Worm (Caenorhabditis elegans) whole organism, L1 larva: ENCODE results near the gene Y32G9A.5.

Experiments
- C04F5.9 ChIP-seq: sonication (generic microtip); optimal IDR thresholded peaks from 2 replicates; lab custom pipeline; 2016; ENCODE audit warnings: missing genetic modification characterization, missing compliant biosample characterization
- C16A3.4 ChIP-seq: fragments of 150-350 bp; optimal IDR thresholded peaks from 2 replicates; lab custom pipeline; 2014; ENCODE audit warnings: missing biosample characterization, missing genetic modification characterization
- F16B12.6 ChIP-seq: fragments of 150-350 bp; optimal IDR thresholded peaks from 2 replicates; lab custom pipeline; 2014; ENCODE audit warnings: missing biosample characterization, missing genetic modification characterization
- Y116A8C.19 ChIP-seq: sonication (generic microtip); optimal IDR thresholded peaks from 2 replicates; lab custom pipeline; 2016; ENCODE audit warnings: missing compliant biosample characterization, missing genetic modification characterization, borderline replicate concordance
- alr-1 ChIP-seq: fragments of 200-800 bp; sonication (Bioruptor generic); optimal IDR thresholded peaks from 2 replicates; lab custom pipeline; 2018; ENCODE audit warnings: borderline replicate concordance, mild to moderate bottlenecking, missing genetic modification characterization, missing compliant biosample characterization
- aly-2 ChIP-seq: fragments of 150-350 bp; optimal IDR thresholded peaks from 2 replicates; lab custom pipeline; 2014; ENCODE audit warnings: missing biosample characterization, missing genetic modification characterization
- ama-1 ChIP-seq: fragments of 150-350 bp; optimal IDR thresholded peaks from 2 replicates; lab custom pipeline; 2014
- ceh-8 ChIP-seq: fragments of 200-800 bp; sonication (Bioruptor generic); optimal IDR thresholded peaks from 2 replicates; lab custom pipeline; 2018; ENCODE audit warnings: mild to moderate bottlenecking, missing genetic modification characterization, moderate library complexity, missing compliant biosample characterization
- ceh-82 ChIP-seq, 3 experiments: fragments of 150-350 bp in 1 of 3; sonication (generic microtip) in 2 of 3; optimal IDR thresholded peaks; 2 replicates each; lab custom pipeline; 2014 to 2017; ENCODE audit warnings: missing biosample characterization in 3 of 3, missing genetic modification characterization in 3 of 3
- ceh-90 ChIP-seq: sonication (generic microtip); optimal IDR thresholded peaks from 2 replicates; lab custom pipeline; 2016; ENCODE audit warnings: missing genetic modification characterization, missing compliant biosample characterization
- ces-1 ChIP-seq: fragments of 150-350 bp; optimal IDR thresholded peaks from 2 replicates; lab custom pipeline; 2014; ENCODE audit warnings: missing biosample characterization, missing genetic modification reagents, missing genetic modification characterization
- dpl-1 ChIP-seq, 3 experiments: fragments of 150-350 bp in 2 of 3; sonication (generic microtip) in 1 of 3; optimal IDR thresholded peaks; 2 replicates each; lab custom pipeline; 2014 to 2017; ENCODE audit warnings: missing biosample characterization in 3 of 3, missing genetic modification characterization in 3 of 3, missing genetic modification reagents in 3 of 3
- efl-1 ChIP-seq, 4 experiments: fragments of 150-350 bp; optimal IDR thresholded peaks in 3 of 4; peaks in 1 of 4; 1 replicate in 1 of 4; 2 replicates in 3 of 4; lab custom pipeline; 2014; ENCODE audit warnings: missing biosample characterization in 2 of 4, missing genetic modification characterization in 2 of 4, missing genetic modification reagents in 2 of 4
- efl-3 ChIP-seq: fragments of 200-800 bp; sonication (Bioruptor generic); optimal IDR thresholded peaks from 2 replicates; lab custom pipeline; 2018; ENCODE audit warnings: mild to moderate bottlenecking, missing genetic modification characterization, missing compliant biosample characterization
- egl-13 ChIP-seq: sonication (generic microtip); optimal IDR thresholded peaks from 2 replicates; lab custom pipeline; 2016; ENCODE audit warnings: missing genotype, missing genetic modification reagents, missing genetic modification characterization, missing compliant biosample characterization
- elt-2 ChIP-seq: sonication (generic microtip); optimal IDR thresholded peaks from 2 replicates; lab custom pipeline; 2016; ENCODE audit warnings: missing genetic modification characterization, mild to moderate bottlenecking, inconsistent platforms, missing compliant biosample characterization, missing genetic modification reagents
- ets-5 ChIP-seq: fragments of 200-800 bp; sonication (Bioruptor generic); IDR thresholded peaks from 2 replicates; pipeline ENCODE4 v1.3.6; 2022; ENCODE audit warnings: missing genetic modification characterization, missing compliant biosample characterization
- fkh-10 ChIP-seq: sonication (generic microtip); optimal IDR thresholded peaks from 2 replicates; lab custom pipeline; 2017; ENCODE audit warnings: missing biosample characterization, missing genetic modification reagents, missing genetic modification characterization
- fkh-4 ChIP-seq: sonication (generic microtip); optimal IDR thresholded peaks from 2 replicates; lab custom pipeline; 2016; ENCODE audit warnings: missing compliant biosample characterization, missing genetic modification characterization, borderline replicate concordance
- grh-1 ChIP-seq: fragments of 200-800 bp; sonication (Bioruptor generic); IDR thresholded peaks from 2 replicates; pipeline ENCODE4 v1.3.6; 2022; ENCODE audit warnings: missing genetic modification reagents, missing genetic modification characterization, missing compliant biosample characterization
- hlh-4 ChIP-seq: sonication (generic microtip); optimal IDR thresholded peaks from 2 replicates; lab custom pipeline; 2016; ENCODE audit warnings: mild to moderate bottlenecking, missing genetic modification characterization, missing compliant biosample characterization
- irx-1 ChIP-seq: sonication (generic microtip); optimal IDR thresholded peaks from 2 replicates; lab custom pipeline; 2016; ENCODE audit warnings: missing genetic modification characterization, missing compliant biosample characterization
- isw-1 ChIP-seq: fragments of 200-800 bp; sonication (Bioruptor generic); IDR thresholded peaks from 2 replicates; pipeline ENCODE4 v1.3.6; 2022; ENCODE audit warnings: missing genetic modification characterization, missing compliant biosample characterization
- lin-13 ChIP-seq: fragments of 150-350 bp; optimal IDR thresholded peaks from 2 replicates; lab custom pipeline; 2014; ENCODE audit warnings: missing biosample characterization, missing genetic modification reagents, missing genetic modification characterization
- lin-35 ChIP-seq, 2 experiments: fragments of 150-350 bp; optimal IDR thresholded peaks; 2 replicates each; lab custom pipeline; 2014; ENCODE audit warnings: missing biosample characterization in 2 of 2, missing genetic modification characterization in 2 of 2, missing genetic modification reagents in 2 of 2
- lin-39 ChIP-seq: fragments of 150-350 bp; optimal IDR thresholded peaks from 2 replicates; lab custom pipeline; 2014; ENCODE audit warnings: missing biosample characterization, missing genetic modification reagents, missing genetic modification characterization
- mab-9 ChIP-seq: fragments of 200-800 bp; sonication (Bioruptor generic); IDR thresholded peaks from 2 replicates; pipeline ENCODE4 v1.3.6; 2022; ENCODE audit warnings: missing genetic modification reagents, missing genetic modification characterization, missing compliant biosample characterization
- mdl-1 ChIP-seq, 2 experiments: fragments of 150-350 bp; optimal IDR thresholded peaks; 2 replicates each; lab custom pipeline; 2014 to 2017; ENCODE audit warnings: missing biosample characterization in 2 of 2, missing genetic modification characterization in 2 of 2, inconsistent platforms in 1 of 2
- mef-2 ChIP-seq: fragments of 150-350 bp; optimal IDR thresholded peaks from 2 replicates; lab custom pipeline; 2014; ENCODE audit warnings: missing biosample characterization, missing genetic modification characterization
- mep-1 ChIP-seq: fragments of 150-350 bp; optimal IDR thresholded peaks from 2 replicates; lab custom pipeline; 2014; ENCODE audit warnings: missing biosample characterization, missing genetic modification characterization
- nhr-12 ChIP-seq: sonication (generic microtip); optimal IDR thresholded peaks from 2 replicates; lab custom pipeline; 2017; ENCODE audit warnings: missing biosample characterization, missing genetic modification characterization
- nhr-19 ChIP-seq: fragments of 200-800 bp; sonication (Bioruptor generic); conservative IDR thresholded peaks from 2 replicates; pipeline ENCODE4 v1.3.6; 2022; ENCODE audit warnings: missing genetic modification characterization, missing compliant biosample characterization
- nhr-28 ChIP-seq: fragments of 150-350 bp; optimal IDR thresholded peaks from 2 replicates; lab custom pipeline; 2014; ENCODE audit warnings: missing biosample characterization, missing genetic modification characterization
- nhr-76 ChIP-seq: sonication (generic microtip); optimal IDR thresholded peaks from 2 replicates; lab custom pipeline; 2017; ENCODE audit warnings: missing biosample characterization, missing genetic modification characterization
- nhr-84 ChIP-seq: sonication (generic microtip); optimal IDR thresholded peaks from 2 replicates; lab custom pipeline; 2017; ENCODE audit warnings: missing biosample characterization, missing genetic modification characterization
- nhr-85 ChIP-seq: sonication (generic microtip); peaks from one replicate; lab custom pipeline; 2016; ENCODE audit warnings: missing genetic modification characterization, inconsistent platforms, missing compliant biosample characterization
- pqm-1 ChIP-seq: sonication (generic microtip); optimal IDR thresholded peaks from 3 replicates; lab custom pipeline; 2017; ENCODE audit warnings: missing biosample characterization, missing genetic modification characterization
- rnt-1 ChIP-seq: sonication (generic microtip); optimal IDR thresholded peaks from 2 replicates; lab custom pipeline; 2016; ENCODE audit warnings: mild to moderate bottlenecking, missing genetic modification characterization, moderate library complexity, missing compliant biosample characterization
- skn-1 ChIP-seq: fragments of 150-350 bp; optimal IDR thresholded peaks from 2 replicates; lab custom pipeline; 2014; ENCODE audit warnings: missing biosample characterization, missing genetic modification characterization
- snpc-4 ChIP-seq: fragments of 150-350 bp; optimal IDR thresholded peaks from 2 replicates; lab custom pipeline; 2014; ENCODE audit warnings: missing biosample characterization, missing genetic modification characterization
- snu-23 ChIP-seq: sonication (generic microtip); optimal IDR thresholded peaks from 2 replicates; lab custom pipeline; 2016; ENCODE audit warnings: missing genetic modification characterization, missing compliant biosample characterization
- sptf-1 ChIP-seq: fragments of 150-350 bp; optimal IDR thresholded peaks from 2 replicates; lab custom pipeline; 2014; ENCODE audit warnings: missing biosample characterization, missing genetic modification characterization
- sup-37 ChIP-seq: fragments of 200-800 bp; sonication (Bioruptor generic); optimal IDR thresholded peaks from 2 replicates; lab custom pipeline; 2018; ENCODE audit warnings: mild to moderate bottlenecking, missing genetic modification characterization, missing compliant biosample characterization
- swsn-7 ChIP-seq: sonication (generic microtip); optimal IDR thresholded peaks from 2 replicates; lab custom pipeline; 2016; ENCODE audit warnings: missing genetic modification characterization, missing compliant biosample characterization
- tlp-1 ChIP-seq: fragments of 150-350 bp; optimal IDR thresholded peaks from 2 replicates; lab custom pipeline; 2014; ENCODE audit warnings: missing biosample characterization, missing genetic modification characterization
- unc-130 ChIP-seq: fragments of 150-350 bp; optimal IDR thresholded peaks from 2 replicates; lab custom pipeline; 2017; ENCODE audit warnings: missing biosample characterization, missing genetic modification characterization, inconsistent platforms
- unc-86 ChIP-seq: sonication (generic microtip); optimal IDR thresholded peaks from 2 replicates; lab custom pipeline; 2016; ENCODE audit warnings: missing genetic modification characterization, missing compliant biosample characterization
- vab-15 ChIP-seq: sonication (generic microtip); optimal IDR thresholded peaks from 2 replicates; lab custom pipeline; 2017; ENCODE audit warnings: missing genotype, mild to moderate bottlenecking, missing genetic modification characterization, missing compliant biosample characterization
- xbp-1 ChIP-seq: sonication (generic microtip); optimal IDR thresholded peaks from 2 replicates; lab custom pipeline; 2016; ENCODE audit warnings: missing genetic modification characterization, missing compliant biosample characterization
- ztf-11 ChIP-seq, 2 experiments: sonication (generic microtip); optimal IDR thresholded peaks; 2 replicates each; lab custom pipeline; 2016 to 2017; ENCODE audit warnings: missing genetic modification characterization in 2 of 2, missing biosample characterization in 1 of 2, missing compliant biosample characterization in 1 of 2
- ztf-4 ChIP-seq: fragments of 150-350 bp; optimal IDR thresholded peaks from 2 replicates; lab custom pipeline; 2014; ENCODE audit warnings: missing biosample characterization, missing genetic modification characterization

Gene Y32G9A.5

DNA sequence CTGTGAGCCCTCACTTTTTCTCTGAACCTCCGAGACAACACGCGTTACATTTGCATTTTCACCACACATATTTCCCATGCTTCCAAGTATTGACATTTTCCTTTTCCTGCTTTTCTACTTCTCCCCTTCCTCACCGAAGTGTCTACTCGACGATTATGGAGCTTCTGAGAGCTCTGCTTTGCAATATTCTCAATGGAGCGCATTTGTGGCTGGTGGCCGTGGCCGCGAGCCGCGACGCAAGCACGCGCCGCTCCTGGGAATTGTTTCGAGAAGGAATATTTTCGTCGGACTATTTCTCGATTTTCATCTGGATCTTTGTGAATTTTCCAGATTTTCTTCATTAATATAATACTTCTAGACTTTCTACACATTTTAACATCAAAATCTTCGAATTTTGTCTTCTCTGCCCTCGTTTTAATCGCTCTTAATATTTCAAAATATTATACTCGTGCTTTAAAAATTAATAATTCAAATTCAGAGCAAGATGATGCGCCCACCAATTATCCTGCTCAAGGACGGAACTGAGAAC is 35.6 kb upstream of the Y32G9A.5 start, which contains the start of the genes T10B5.4 and cct-7 (continued):
- TF ChIP-seq vab-15 (tag; lab: Kevin White, UChicago) (peak; percentile 42), pqm-1 (tag; lab: Kevin White, UChicago) (no peak), efl-3 (no peak), F16B12.6 (tag; lab: Kevin White, UChicago) (peak; percentile 56), ceh-82 (tag; optimal IDR thresholded peaks at IDR 0.05; lab: Kevin White, UChicago) (peak; percentile 66 to 95 (median 77)), ces-1 (no peak), nhr-76 (tag; lab: Kevin White, UChicago) (no peak), lin-35 (GFP tag; optimal IDR thresholded peaks at IDR 0.05; lab: Kevin White, UChicago) (peak; percentile 85), sup-37 (GFP tag; lab: Kevin White, UChicago) (no peak), ceh-90 (tag; lab: Kevin White, UChicago) (peak; percentile 55), skn-1 (peak; percentile 92), lin-13 (peak; percentile 81), xbp-1 (tag; lab: Kevin White, UChicago) (peak; percentile 82), isw-1 (GFP tag; lab: Robert Waterston, UW) (peak; percentile 85), swsn-7 (peak; percentile 85), grh-1 (no peak), irx-1 (tag; lab: Kevin White, UChicago) (peak; percentile 61), nhr-28 (tag; lab: Kevin White, UChicago) (no peak), nhr-84 (tag; lab: Kevin White, UChicago) (no peak), nhr-85 (tag; lab: Kevin White, UChicago) (peak; percentile 74), nhr-19 (GFP tag; lab: Robert Waterston, UW) (peak; percentile 55; the same call in 1 of the 2 replicates), mab-9 (GFP tag; lab: Robert Waterston, UW) (peak; percentile 46), Y116A8C.19 (tag; lab: Kevin White, UChicago) (no peak), aly-2 (tag; lab: Kevin White, UChicago) (no peak), alr-1 (tag; lab: Kevin White, UChicago) (no peak), C16A3.4 (tag; lab: Kevin White, UChicago) (peak; percentile 85), snu-23 (GFP tag; lab: Kevin White, UChicago) (peak; percentile 91), snpc-4 (peak; percentile 78), nhr-12 (tag; lab: Kevin White, UChicago) (no peak), ceh-8 (GFP tag; lab: Kevin White, UChicago) (no peak), mdl-1 (tag; optimal IDR thresholded peaks at IDR 0.05; lab: Kevin White, UChicago) (peak; percentile 26 to 75), unc-86 (tag; lab: Kevin White, UChicago) (peak; percentile 92), fkh-10 (GFP tag; lab: Kevin White, UChicago) (peak; percentile 98), ama-1 (lab: Kevin White, UChicago) (no peak), ets-5 (GFP tag; lab: Robert Waterston, UW) (no peak), tlp-1 (no peak), C04F5.9 (no peak), fkh-4 (no peak), lin-39 (no peak), hlh-4 (no peak), dpl-1 (GFP tag; optimal IDR thresholded peaks at IDR 0.05; lab: Kevin White, UChicago) (peak; percentile 75 to 86 (median 75)), rnt-1 (tag; lab: Kevin White, UChicago) (peak; percentile 87), ztf-4 (tag; lab: Kevin White, UChicago) (peak; percentile 62), ztf-11 (tag; optimal IDR thresholded peaks at IDR 0.05; lab: Kevin White, UChicago) (peak in 1 of 2 experiments; percentile 74), unc-130 (tag; lab: Kevin White, UChicago) (peak; percentile 48), efl-1 (optimal IDR thresholded peaks at IDR 0.05; lab: Kevin White, UChicago) (peak; percentile 83 to 85), efl-1 (GFP tag; optimal IDR thresholded peaks at IDR 0.05 in 1 of 2; lab: Kevin White, UChicago) (peak; percentile 81 to 91), egl-13 (tag; lab: Kevin White, UChicago) (peak; percentile 88), mef-2 (tag; lab: Kevin White, UChicago) (peak; percentile 35), mep-1 (tag; lab: Kevin White, UChicago) (peak; percentile 91), sptf-1 (tag; lab: Kevin White, UChicago) (no peak), elt-2 (tag; lab: Kevin White, UChicago) (peak; percentile 31)
- TF ChIP-seq, all 84 proteins: peak for 51
